Worm (Caenorhabditis elegans): ENCODE results near the gene cutl-1.
A peak's percentile ranks its signal among the peaks of the same experiment; 100 is the strongest.

Gene cutl-1

ce11 chrV:13390936-13391335 is 15.0 kb downstream of the cutl-1 start:
- TF ChIP-seq nhr-25 (tag; optimal IDR thresholded peaks at IDR 0.05) (peak; percentile 63), nhr-77 (tag; optimal IDR thresholded peaks at IDR 0.05) (no peak), nhr-11 (tag; optimal IDR thresholded peaks at IDR 0.05) (no peak), aly-2 (tag; optimal IDR thresholded peaks at IDR 0.05) (no peak), fos-1 (tag; optimal IDR thresholded peaks at IDR 0.05) (no peak), nfya-1 (tag; optimal IDR thresholded peaks at IDR 0.05; ENCODE audit: insufficient read depth) (peak; percentile 56), elt-2 (tag; optimal IDR thresholded peaks at IDR 0.05) (no peak), snpc-4 (tag; optimal IDR thresholded peaks at IDR 0.05) (no peak), ceh-82 (tag; optimal IDR thresholded peaks at IDR 0.05) (no peak), nhr-43 (tag; optimal IDR thresholded peaks at IDR 0.05; ENCODE audit: poor library complexity, severe bottlenecking) (peak; percentile 26), ama-1 (optimal IDR thresholded peaks at IDR 0.05) (no peak), skn-1 (tag; optimal IDR thresholded peaks at IDR 0.05) (no peak)

DNA sequence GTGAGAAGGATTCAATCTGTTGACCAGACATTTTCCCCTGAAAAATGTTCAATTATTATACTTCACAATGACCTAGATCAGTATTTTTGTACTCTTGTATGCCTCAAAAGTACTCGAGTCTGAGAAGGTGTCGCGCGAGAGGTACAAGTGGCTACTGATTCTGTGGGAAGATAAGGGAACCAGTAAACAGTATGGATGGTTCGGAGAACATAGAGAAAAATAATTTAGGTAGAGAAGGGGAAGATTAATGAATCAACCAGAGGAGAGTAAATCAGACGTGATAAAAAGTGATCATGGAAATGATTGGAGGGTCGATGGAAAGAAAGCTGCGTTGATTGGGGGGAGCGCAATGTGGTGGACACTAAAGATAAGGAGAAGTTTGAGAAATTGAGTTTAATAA is 16.5 kb downstream of the cutl-1 start:
- TF ChIP-seq nhr-23 (tag; optimal IDR thresholded peaks at IDR 0.05): peak; percentile 62
- no peak for TF ChIP-seq tbx-2 (tag; optimal IDR thresholded peaks at IDR 0.05)
- no peak for TF ChIP-seq nhr-12 (tag; optimal IDR thresholded peaks at IDR 0.05)
- TF ChIP-seq nhr-43 (tag; optimal IDR thresholded peaks at IDR 0.05; ENCODE audit: poor library complexity, severe bottlenecking): peak; percentile 13
- no peak for TF ChIP-seq unc-62 (GFP tag; optimal IDR thresholded peaks at IDR 0.05)
- no peak for TF ChIP-seq fos-1 (tag; optimal IDR thresholded peaks at IDR 0.05)
- TF ChIP-seq ceh-28 (tag; optimal IDR thresholded peaks at IDR 0.05): peak; percentile 12
- peak; percentile 8 for TF ChIP-seq nfya-1 (tag; optimal IDR thresholded peaks at IDR 0.05; ENCODE audit: insufficient read depth)
- no peak for TF ChIP-seq ceh-9 (tag; optimal IDR thresholded peaks at IDR 0.05)
- peak in 2 of 3 experiments; percentile 66 to 80 for TF ChIP-seq elt-3 (tag; optimal IDR thresholded peaks at IDR 0.05)
- TF ChIP-seq nhr-67 (tag; optimal IDR thresholded peaks at IDR 0.05): no peak
- no peak for TF ChIP-seq eor-1 (tag; optimal IDR thresholded peaks at IDR 0.05)
- peak; percentile 67 for TF ChIP-seq nhr-25 (tag; optimal IDR thresholded peaks at IDR 0.05)

ce11 chrV:13388961-13389360 is 17.0 kb downstream of the cutl-1 start:
- TF ChIP-seq unc-62 (GFP tag; optimal IDR thresholded peaks at IDR 0.05) (no peak), nhr-25 (tag; optimal IDR thresholded peaks at IDR 0.05) (no peak), nhr-43 (tag; optimal IDR thresholded peaks at IDR 0.05; ENCODE audit: poor library complexity, severe bottlenecking) (no peak), lsy-12 (tag; optimal IDR thresholded peaks at IDR 0.05) (no peak), ztf-4 (tag; optimal IDR thresholded peaks at IDR 0.05) (no peak), mml-1 (tag; optimal IDR thresholded peaks at IDR 0.05) (no peak), nhr-67 (tag; optimal IDR thresholded peaks at IDR 0.05) (no peak), egl-5 (tag; optimal IDR thresholded peaks at IDR 0.05) (no peak), nhr-76 (tag; optimal IDR thresholded peaks at IDR 0.05) (no peak), mdl-1 (tag; optimal IDR thresholded peaks at IDR 0.05) (no peak), aly-2 (tag; optimal IDR thresholded peaks at IDR 0.05) (no peak), sea-2 (GFP tag; optimal IDR thresholded peaks at IDR 0.05) (no peak), elt-1 (tag; optimal IDR thresholded peaks at IDR 0.05) (no peak)

DNA sequence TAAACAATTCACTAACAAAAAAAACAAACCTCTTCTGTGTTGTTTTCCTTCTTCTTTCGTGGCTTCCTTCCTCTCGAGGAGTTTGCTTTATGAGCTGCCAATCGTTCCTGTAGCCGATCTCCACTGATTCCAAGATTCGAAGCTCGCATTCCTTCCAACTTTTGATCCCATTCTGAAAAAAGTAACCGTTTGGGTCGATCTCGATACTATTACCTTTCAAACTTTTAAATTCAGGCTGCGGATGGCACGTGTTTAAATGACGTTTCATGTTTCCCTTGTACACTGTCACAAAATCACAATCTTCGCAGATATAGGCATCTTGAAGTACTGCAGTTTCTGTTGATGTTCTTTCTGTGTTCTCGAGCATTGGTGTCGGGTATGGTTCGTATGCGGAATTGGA is 18.4 kb downstream of the cutl-1 start:
- TF ChIP-seq ZK546.5 (tag; optimal IDR thresholded peaks at IDR 0.05) (no peak), snpc-4 (tag; optimal IDR thresholded peaks at IDR 0.05) (no peak), ceh-28 (tag; optimal IDR thresholded peaks at IDR 0.05) (no peak), daf-12 (tag; optimal IDR thresholded peaks at IDR 0.05) (no peak), skn-1 (tag; optimal IDR thresholded peaks at IDR 0.05) (no peak), fkh-10 (GFP tag; optimal IDR thresholded peaks at IDR 0.05) (no peak), nhr-77 (tag; optimal IDR thresholded peaks at IDR 0.05) (no peak), eor-1 (tag; optimal IDR thresholded peaks at IDR 0.05) (no peak), mdl-1 (tag; optimal IDR thresholded peaks at IDR 0.05) (no peak), pqm-1 (tag; optimal IDR thresholded peaks at IDR 0.05) (no peak), nhr-76 (tag; optimal IDR thresholded peaks at IDR 0.05) (no peak), ama-1 (optimal IDR thresholded peaks at IDR 0.05) (no peak), elt-2 (tag; optimal IDR thresholded peaks at IDR 0.05) (no peak), hmg-11 (tag; optimal IDR thresholded peaks at IDR 0.05) (no peak), nhr-43 (tag; optimal IDR thresholded peaks at IDR 0.05; ENCODE audit: poor library complexity, severe bottlenecking) (no peak), lin-15B (tag; optimal IDR thresholded peaks at IDR 0.05) (no peak)

ce11 chrV:13385798-13386197 is 20.1 kb downstream of the cutl-1 start, which contains the start of gene gcy-34:
TSS of gene gcy-34 (minus strand) at chrV:13385898.
- TF ChIP-seq ZK546.5 (tag; optimal IDR thresholded peaks at IDR 0.05) (no peak), unc-62 (GFP tag; optimal IDR thresholded peaks at IDR 0.05) (no peak), fkh-2 (tag; optimal IDR thresholded peaks at IDR 0.05) (no peak), nhr-28 (tag; optimal IDR thresholded peaks at IDR 0.05) (no peak), zag-1 (tag; optimal IDR thresholded peaks at IDR 0.05) (no peak), ama-1 (optimal IDR thresholded peaks at IDR 0.05) (no peak), mml-1 (tag; optimal IDR thresholded peaks at IDR 0.05) (no peak), elt-1 (tag; optimal IDR thresholded peaks at IDR 0.05) (no peak), pha-4 (tag; optimal IDR thresholded peaks at IDR 0.05) (no peak), lin-39 (tag; optimal IDR thresholded peaks at IDR 0.05) (no peak), jun-1 (tag; optimal IDR thresholded peaks at IDR 0.05) (no peak), nfya-1 (tag; optimal IDR thresholded peaks at IDR 0.05; ENCODE audit: insufficient read depth) (no peak), nhr-77 (tag; optimal IDR thresholded peaks at IDR 0.05) (no peak), nhr-67 (tag; optimal IDR thresholded peaks at IDR 0.05) (no peak), lsy-12 (tag; optimal IDR thresholded peaks at IDR 0.05) (no peak)

All from whole organism, L3 larva.